Fruit fly (Drosophila melanogaster) whole organism, embryonic: ENCODE measurements around the gene CG31974.

ENCODE experiments used
- Abd-B ChIP-seq: fragments of 200-800 bp; sonication (Bioruptor generic); optimal IDR thresholded peaks from 2 replicates; lab custom pipeline; 2018; ENCODE audit warnings: missing biosample characterization, mild to moderate bottlenecking, missing genetic modification characterization, moderate library complexity
- Awh ChIP-seq: fragments of 200-800 bp; sonication (Bioruptor generic); IDR thresholded peaks from 2 replicates; pipeline ENCODE4, ENCODE4 v1.3.6; 2022; ENCODE audit warnings: missing biosample characterization, missing genetic modification characterization
- CG12942 ChIP-seq: fragments of 200-800 bp; sonication (Bioruptor generic); optimal IDR thresholded peaks from 3 replicates; lab custom pipeline; 2016; ENCODE audit warnings: missing biosample characterization, missing genetic modification characterization
- CG13287 ChIP-seq: fragments of 200-800 bp; sonication (Bioruptor generic); IDR thresholded peaks from 2 replicates; pipeline ENCODE4 v1.3.6; 2022; ENCODE audit warnings: missing biosample characterization, missing genetic modification characterization; ENCODE audit not compliant: partially characterized antibody
- CG13296 ChIP-seq: fragments of 200-800 bp; sonication (Bioruptor generic); optimal IDR thresholded peaks from 3 replicates; lab custom pipeline; 2018; ENCODE audit warnings: missing biosample characterization, mild to moderate bottlenecking, missing genetic modification characterization
- CG14965 ChIP-seq: fragments of 200-800 bp; sonication (Bioruptor generic); optimal IDR thresholded peaks from 2 replicates; lab custom pipeline; 2016; ENCODE audit warnings: missing biosample characterization, missing genetic modification characterization, borderline replicate concordance
- CG1603 ChIP-seq: fragments of 200-800 bp; sonication (Bioruptor generic); optimal IDR thresholded peaks from 2 replicates; lab custom pipeline; 2019; ENCODE audit warnings: missing biosample characterization, mild to moderate bottlenecking, missing genetic modification characterization, moderate library complexity
- CG16813 ChIP-seq: fragments of 200-800 bp; sonication (Bioruptor generic); IDR thresholded peaks from 3 replicates; pipeline ENCODE4 v1.3.6; 2022; ENCODE audit warnings: missing biosample characterization, missing genetic modification characterization; ENCODE audit not compliant: partially characterized antibody
- CG17802 ChIP-seq: fragments of 200-800 bp; sonication (Bioruptor generic); optimal IDR thresholded peaks from 2 replicates; lab custom pipeline; 2018; ENCODE audit warnings: missing biosample characterization, mild to moderate bottlenecking, missing genetic modification characterization, moderate library complexity
- CG17829 ChIP-seq: fragments of 200-800 bp; optimal IDR thresholded peaks from 2 replicates; lab custom pipeline; 2019; ENCODE audit warnings: missing biosample characterization, mild to moderate bottlenecking, missing genetic modification characterization, moderate library complexity
- CG18262 ChIP-seq: fragments of 200-800 bp; optimal IDR thresholded peaks from 3 replicates; lab custom pipeline; 2019; ENCODE audit warnings: missing biosample characterization, mild to moderate bottlenecking, missing genetic modification characterization, moderate library complexity
- CG6683 ChIP-seq: fragments of 200-800 bp; sonication (Bioruptor generic); optimal IDR thresholded peaks from 2 replicates; lab custom pipeline; 2017; ENCODE audit warnings: missing biosample characterization, mild to moderate bottlenecking, missing genetic modification characterization, missing genetic modification reagents
- CG6765 ChIP-seq: fragments of 200-800 bp; sonication (Bioruptor generic); optimal IDR thresholded peaks from 3 replicates; lab custom pipeline; 2017; ENCODE audit warnings: missing biosample characterization, mild to moderate bottlenecking, missing genetic modification characterization
- CG8281 ChIP-seq: fragments of 200-800 bp; sonication (Bioruptor generic); optimal IDR thresholded peaks from 2 replicates; lab custom pipeline; 2018; ENCODE audit warnings: missing biosample characterization, mild to moderate bottlenecking, missing genetic modification characterization, moderate library complexity
- CG8765 ChIP-seq: fragments of 200-800 bp; sonication (Bioruptor generic); IDR thresholded peaks from 2 replicates; pipeline ENCODE4 v1.3.6; 2022; ENCODE audit warnings: missing biosample characterization, missing genetic modification characterization
- CG9876 ChIP-seq: fragments of 200-800 bp; sonication (Bioruptor generic); optimal IDR thresholded peaks from 2 replicates; lab custom pipeline; 2016; ENCODE audit warnings: missing biosample characterization, missing genetic modification characterization
- Dek ChIP-seq: fragments of 200-800 bp; sonication (Bioruptor generic); optimal IDR thresholded peaks from 3 replicates; lab custom pipeline; 2019; ENCODE audit warnings: missing biosample characterization, mild to moderate bottlenecking, missing genetic modification characterization, moderate library complexity
- HmgZ ChIP-seq: fragments of 200-800 bp; sonication (Bioruptor generic); optimal IDR thresholded peaks from 2 replicates; lab custom pipeline; 2018; ENCODE audit warnings: missing biosample characterization, mild to moderate bottlenecking, missing genetic modification characterization
- Hmx ChIP-seq: fragments of 200-800 bp; sonication (Bioruptor generic); optimal IDR thresholded peaks from 2 replicates; lab custom pipeline; 2016; ENCODE audit warnings: missing biosample characterization, missing genetic modification characterization
- Kr ChIP-seq: fragments of 200-800 bp; sonication (Bioruptor generic); optimal IDR thresholded peaks from 2 replicates; lab custom pipeline; 2017; ENCODE audit warnings: missing biosample characterization, mild to moderate bottlenecking, missing genetic modification characterization
- Meics ChIP-seq: fragments of 200-800 bp; sonication (Bioruptor generic); optimal IDR thresholded peaks from 2 replicates; lab custom pipeline; 2017; ENCODE audit warnings: missing biosample characterization, mild to moderate bottlenecking, missing genetic modification characterization
- Mes4 ChIP-seq: fragments of 200-800 bp; sonication (Bioruptor generic); optimal IDR thresholded peaks from 2 replicates; lab custom pipeline; 2016; ENCODE audit warnings: missing biosample characterization, missing genetic modification characterization
- Nf-YC ChIP-seq: fragments of 200-800 bp; optimal IDR thresholded peaks from 3 replicates; lab custom pipeline; 2019; ENCODE audit warnings: missing biosample characterization, mild to moderate bottlenecking, missing genetic modification characterization, moderate library complexity
- Optix ChIP-seq: fragments of 200-800 bp; sonication (Bioruptor generic); IDR thresholded peaks from 3 replicates; pipeline ENCODE4 v1.3.6; 2022; ENCODE audit warnings: missing biosample characterization, missing genetic modification characterization
- Trl ChIP-seq, 3 experiments: fragments of >200 bp in 2 of 3; fragments of 200-800 bp in 1 of 3; sonication (Bioruptor generic) in 1 of 3; optimal IDR thresholded peaks; 2 replicates in 1 of 3; 3 replicates in 2 of 3; lab custom pipeline; 2016 to 2017; ENCODE audit warnings: missing biosample characterization in 1 of 3, missing genetic modification characterization in 1 of 3
- al ChIP-seq: fragments of 200-800 bp; sonication (Bioruptor generic); IDR thresholded peaks from 2 replicates; pipeline ENCODE4 v1.3.6; 2022; ENCODE audit warnings: missing biosample characterization, missing genetic modification characterization
- amos ChIP-seq: fragments of 200-800 bp; sonication (Bioruptor generic); IDR thresholded peaks from 2 replicates; pipeline ENCODE4 v1.3.6; 2022; ENCODE audit warnings: missing biosample characterization, missing genetic modification characterization; ENCODE audit not compliant: partially characterized antibody
- bsh ChIP-seq, 2 experiments: fragments of 200-800 bp; sonication (Bioruptor generic); optimal IDR thresholded peaks; 2 replicates each; lab custom pipeline; 2017 to 2018; ENCODE audit warnings: mild to moderate bottlenecking in 2 of 2, missing biosample characterization in 2 of 2, missing genetic modification characterization in 2 of 2, moderate library complexity in 1 of 2
- cg ChIP-seq: fragments of 200-800 bp; sonication (Bioruptor generic); optimal IDR thresholded peaks from 3 replicates; lab custom pipeline; 2019; ENCODE audit warnings: missing biosample characterization, mild to moderate bottlenecking, missing genetic modification characterization, moderate library complexity
- chinmo ChIP-seq: fragments of 200-800 bp; sonication (Bioruptor generic); IDR thresholded peaks from 4 replicates; pipeline ENCODE4 v1.3.6; 2022; ENCODE audit warnings: missing biosample characterization, missing genetic modification characterization; ENCODE audit not compliant: partially characterized antibody
- chm ChIP-seq: fragments of 200-800 bp; sonication (Bioruptor generic); IDR thresholded peaks from 2 replicates; pipeline ENCODE4 v1.3.6; 2022; ENCODE audit warnings: missing biosample characterization, missing genetic modification characterization
- danr ChIP-seq: fragments of 200-800 bp; sonication (Bioruptor generic); IDR thresholded peaks from 2 replicates; pipeline ENCODE4 v1.3.6; 2022; ENCODE audit warnings: missing biosample characterization, missing genetic modification characterization
- gfzf ChIP-seq: fragments of 200-800 bp; sonication (Bioruptor generic); optimal IDR thresholded peaks from 2 replicates; lab custom pipeline; 2016; ENCODE audit warnings: missing biosample characterization, mild to moderate bottlenecking, missing genetic modification characterization, moderate library complexity
- grn ChIP-seq: fragments of 200-800 bp; sonication (Bioruptor generic); optimal IDR thresholded peaks from 3 replicates; lab custom pipeline; 2017; ENCODE audit warnings: missing biosample characterization, missing genetic modification characterization
- gsb ChIP-seq: fragments of 200-800 bp; sonication (Bioruptor generic); IDR thresholded peaks from 2 replicates; pipeline ENCODE4 v1.3.6; 2022; ENCODE audit warnings: missing biosample characterization, missing genetic modification characterization
- insv ChIP-seq, 2 experiments: fragments of 200-800 bp; sonication (Bioruptor generic); optimal IDR thresholded peaks; 3 replicates each; lab custom pipeline; 2016 to 2018; ENCODE audit warnings: missing biosample characterization in 2 of 2, missing genetic modification characterization in 2 of 2
- lbe ChIP-seq: fragments of 200-800 bp; sonication (Bioruptor generic); optimal IDR thresholded peaks from 2 replicates; lab custom pipeline; 2016; ENCODE audit warnings: missing biosample characterization, mild to moderate bottlenecking, missing genetic modification characterization
- nmo ChIP-seq: fragments of 200-800 bp; sonication (Bioruptor generic); optimal IDR thresholded peaks from 2 replicates; lab custom pipeline; 2018; ENCODE audit warnings: missing biosample characterization, mild to moderate bottlenecking, missing genetic modification characterization, moderate library complexity
- pho ChIP-seq: fragments of 200-800 bp; sonication (Bioruptor generic); optimal IDR thresholded peaks from 2 replicates; lab custom pipeline; 2016; ENCODE audit warnings: missing biosample characterization, missing genetic modification characterization
- psq ChIP-seq: fragments of 200-800 bp; sonication (Bioruptor generic); optimal IDR thresholded peaks from 2 replicates; lab custom pipeline; 2017; ENCODE audit warnings: missing biosample characterization, missing genetic modification characterization
- salm ChIP-seq: fragments of 200-800 bp; sonication (Bioruptor generic); optimal IDR thresholded peaks from 2 replicates; lab custom pipeline; 2018; ENCODE audit warnings: missing biosample characterization, mild to moderate bottlenecking, missing genetic modification characterization
- sqz ChIP-seq: fragments of 200-800 bp; sonication (Bioruptor generic); optimal IDR thresholded peaks from 3 replicates; lab custom pipeline; 2018; ENCODE audit warnings: missing biosample characterization, mild to moderate bottlenecking, missing genetic modification characterization
- sr ChIP-seq: fragments of 200-800 bp; sonication (Bioruptor generic); IDR thresholded peaks from 3 replicates; pipeline ENCODE4 v1.3.6; 2022; ENCODE audit warnings: missing biosample characterization, missing genetic modification characterization
- tin ChIP-seq: fragments of 200-800 bp; sonication (Bioruptor generic); optimal IDR thresholded peaks from 3 replicates; lab custom pipeline; 2016; ENCODE audit warnings: missing biosample characterization, missing genetic modification characterization
- toy ChIP-seq: fragments of 200-800 bp; sonication (Bioruptor generic); IDR thresholded peaks from 2 replicates; pipeline ENCODE4 v1.3.6; 2022; ENCODE audit warnings: missing biosample characterization, missing genetic modification characterization
- unpg ChIP-seq: fragments of 200-800 bp; sonication (Bioruptor generic); optimal IDR thresholded peaks from 3 replicates; lab custom pipeline; 2018; ENCODE audit warnings: missing biosample characterization, mild to moderate bottlenecking, missing genetic modification characterization, moderate library complexity
- vfl ChIP-seq: fragments of 200-800 bp; sonication (Bioruptor generic); optimal IDR thresholded peaks from 2 replicates; lab custom pipeline; 2016; ENCODE audit warnings: missing biosample characterization, missing genetic modification characterization

CG31974 gene

DNA sequence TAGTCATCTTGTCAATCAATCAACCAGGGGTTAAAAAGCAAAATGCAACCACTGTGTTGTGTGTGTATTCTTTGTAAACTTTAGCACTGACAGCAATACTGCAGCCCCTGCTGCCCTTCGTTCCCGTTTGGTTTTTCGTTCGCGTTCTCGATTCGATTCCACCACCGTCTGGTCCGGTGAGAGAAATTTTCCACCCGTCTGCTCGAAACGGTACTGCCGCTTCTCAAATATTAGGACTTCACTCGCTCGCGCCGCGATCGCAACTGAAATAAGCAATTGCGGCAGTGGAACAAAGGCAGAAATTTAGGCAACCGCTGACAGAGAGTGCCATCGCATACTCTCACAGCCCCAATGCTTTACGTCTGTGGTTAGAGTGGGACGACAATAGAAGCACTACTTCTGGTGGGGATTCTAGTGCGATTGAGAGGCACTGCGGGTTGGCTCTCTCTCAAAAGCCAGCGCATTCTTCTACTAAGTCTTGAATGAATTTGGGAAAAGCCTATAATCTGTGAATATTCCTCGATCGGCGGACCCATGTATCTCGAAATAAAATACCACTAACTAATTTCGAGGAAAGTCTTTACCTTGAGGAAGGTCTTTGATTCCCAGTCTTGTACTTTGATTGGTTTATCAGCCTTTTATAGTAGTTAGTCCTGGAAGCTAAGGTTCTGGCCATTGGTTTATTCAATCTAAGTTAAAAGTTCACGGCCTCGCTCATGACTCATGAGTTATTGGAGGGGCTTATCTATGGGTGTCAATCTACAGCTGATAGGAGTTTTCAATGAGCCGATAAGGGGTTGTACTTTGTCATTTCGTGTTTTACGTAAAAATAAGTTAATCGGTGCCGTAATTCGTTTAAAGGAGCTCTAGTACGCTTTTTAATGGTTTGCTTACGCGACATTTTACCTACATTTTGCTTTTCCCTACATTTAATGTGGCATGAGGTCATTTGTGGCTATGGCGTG, 13.6 kb downstream of the CG31974 start (continued):
- TF ChIP-seq amos (GFP tag; lab: Robert Waterston, UW) (peak; percentile 49; the same call in 1 of the 2 replicates), CG8765 (GFP tag; lab: Robert Waterston, UW) (no peak), HmgZ (peak; percentile 86), Optix (GFP tag; lab: Robert Waterston, UW) (0 out of 3 replicates have a peak, but pooled peaks have one; percentile 15), insv (GFP tag; optimal IDR thresholded peaks at IDR 0.05; lab: Kevin White, UChicago) (peak in 1 of 2 experiments; percentile 8), pho (GFP tag; lab: Kevin White, UChicago) (no peak), CG17829 (tag; lab: Kevin White, UChicago) (peak; percentile 50), salm (peak; percentile 13), CG13287 (GFP tag; lab: Robert Waterston, UW) (peak; percentile 69), CG1603 (tag; lab: Kevin White, UChicago) (peak; percentile 26), CG17802 (tag; lab: Kevin White, UChicago) (no peak), CG8281 (tag; lab: Kevin White, UChicago) (peak; percentile 10), Dek (no peak), Nf-YC (tag; lab: Kevin White, UChicago) (peak; percentile 74), CG12942 (GFP tag; lab: Kevin White, UChicago) (no peak), CG16813 (GFP tag; lab: Robert Waterston, UW) (no peak), sr (GFP tag; lab: Robert Waterston, UW) (peak; percentile 35; the same call in 1 of the 3 replicates), toy (GFP tag; lab: Robert Waterston, UW) (no peak), gfzf (GFP tag; lab: Kevin White, UChicago) (no peak), grn (GFP tag; lab: Kevin White, UChicago) (peak; percentile 90), psq (GFP tag; lab: Kevin White, UChicago) (no peak), tin (GFP tag; lab: Kevin White, UChicago) (no peak), unpg (peak; percentile 11), lbe (peak; percentile 59), vfl (GFP tag; lab: Kevin White, UChicago) (peak; percentile 14), Awh (GFP tag; lab: Robert Waterston, UW) (peak; percentile 47; the same call in 1 of the 2 replicates), gsb (no peak), CG6765 (GFP tag; lab: Kevin White, UChicago) (peak; percentile 47), chm (GFP tag; lab: Robert Waterston, UW) (peak; percentile 91), sqz (GFP tag; lab: Kevin White, UChicago) (peak; percentile 2), danr (GFP tag; lab: Robert Waterston, UW) (no peak), CG14965 (no peak), CG9876 (GFP tag; lab: Kevin White, UChicago) (no peak), al (no peak), CG18262 (tag; lab: Kevin White, UChicago) (peak; percentile 29), Abd-B (GFP tag; lab: Kevin White, UChicago) (no peak), Meics (GFP tag; lab: Kevin White, UChicago) (peak; percentile 39), CG13296 (GFP tag; lab: Kevin White, UChicago) (peak; percentile 66), nmo (GFP tag; lab: Kevin White, UChicago) (peak; percentile 4), Trl (optimal IDR thresholded peaks at IDR 0.05; lab: Kevin White, UChicago) (peak; percentile 88 to 90), Trl (GFP tag; optimal IDR thresholded peaks at IDR 0.05; lab: Kevin White, UChicago) (peak; percentile 50), cg (peak; percentile 21), bsh (GFP tag; optimal IDR thresholded peaks at IDR 0.05; lab: Kevin White, UChicago) (peak in 1 of 2 experiments; percentile 3), Hmx (GFP tag; lab: Kevin White, UChicago) (no peak), Mes4 (GFP tag; lab: Kevin White, UChicago) (peak; percentile 10), Kr (GFP tag; lab: Kevin White, UChicago) (no peak), CG6683 (GFP tag; lab: Kevin White, UChicago) (no peak), chinmo (GFP tag; lab: Robert Waterston, UW) (peak; percentile 95)
